Worm (Caenorhabditis elegans): ENCODE results near the gene pgph-3.

pgph-3 gene

ce11 chrV:5712652-5713051, 51.0 kb downstream of the pgph-3 start, which contains the start of gene gcst-1 (continued):
- TF ChIP-seq tra-1 (GFP tag; IDR thresholded peaks at IDR 0.05) (no peak), ceh-82 (tag; optimal IDR thresholded peaks at IDR 0.05) (no peak), mdl-1 (tag; optimal IDR thresholded peaks at IDR 0.05) (peak in 1 of 2 experiments; percentile 74), mdt-29 (GFP tag; IDR thresholded peaks at IDR 0.05) (no peak), nhr-48 (tag; optimal IDR thresholded peaks at IDR 0.05) (peak; percentile 14)
